Fruit fly (Drosophila melanogaster): ENCODE results near the gene CG32104.

- TF ChIP-seq Clk (GFP tag; optimal IDR thresholded peaks at IDR 0.05) (peak; percentile 92), CG7101 (tag; optimal IDR thresholded peaks at IDR 0.05) (peak; percentile 86), tj (GFP tag; optimal IDR thresholded peaks at IDR 0.05) (peak; percentile 95), kay (GFP tag; ENCODE audit: borderline replicate concordance) (peak; percentile 100), CG14711 (tag; optimal IDR thresholded peaks at IDR 0.05) (peak; percentile 72), Mnt (GFP tag; optimal IDR thresholded peaks at IDR 0.05) (peak; percentile 85), CG1620 (GFP tag; optimal IDR thresholded peaks at IDR 0.05) (peak; percentile 94), ovo (GFP tag; optimal IDR thresholded peaks at IDR 0.05) (peak; percentile 97)
These were observed 8.0 kb upstream of the CG32104 start for dm6 chr3L:12406999-12407632.

Data from whole organism, adult.